Worm (Caenorhabditis elegans) whole organism, midembryonic: ENCODE measurements around the gene ctsa-1.2.

Source experiments
- cog-1 ChIP-seq: sonication (generic microtip); optimal IDR thresholded peaks from 2 replicates; lab custom pipeline; 2016; ENCODE audit warnings: missing genetic modification characterization, missing compliant biosample characterization
- flt-1 ChIP-seq: fragments of 200-800 bp; sonication (Bioruptor generic); IDR thresholded peaks from 2 replicates; pipeline ENCODE4 v1.3.6; 2022; ENCODE audit warnings: missing genetic modification characterization, missing compliant biosample characterization
- klf-2 ChIP-seq: fragments of 200-800 bp; sonication (Bioruptor generic); conservative IDR thresholded peaks from 2 replicates; pipeline ENCODE4 v1.3.6; 2022; ENCODE audit warnings: missing genetic modification reagents, missing genetic modification characterization, missing compliant biosample characterization
- med-1 ChIP-seq: sonication (generic microtip); optimal IDR thresholded peaks from 2 replicates; lab custom pipeline; 2017; ENCODE audit warnings: missing genetic modification characterization, mild to moderate bottlenecking, missing compliant biosample characterization, antibody characterized with exemption, missing genetic modification reagents; ENCODE audit not compliant: insufficient read depth
- ref-1 ChIP-seq: fragments of 200-800 bp; sonication (Bioruptor generic); conservative IDR thresholded peaks from 2 replicates; pipeline ENCODE4 v1.3.6; 2022; ENCODE audit warnings: missing genetic modification reagents, missing genetic modification characterization, missing compliant biosample characterization
- ztf-23 ChIP-seq: fragments of 200-800 bp; sonication (Bioruptor generic); IDR thresholded peaks from 2 replicates; pipeline ENCODE4 v1.3.6; 2022; ENCODE audit warnings: missing genetic modification reagents, missing genetic modification characterization, missing compliant biosample characterization

DNA sequence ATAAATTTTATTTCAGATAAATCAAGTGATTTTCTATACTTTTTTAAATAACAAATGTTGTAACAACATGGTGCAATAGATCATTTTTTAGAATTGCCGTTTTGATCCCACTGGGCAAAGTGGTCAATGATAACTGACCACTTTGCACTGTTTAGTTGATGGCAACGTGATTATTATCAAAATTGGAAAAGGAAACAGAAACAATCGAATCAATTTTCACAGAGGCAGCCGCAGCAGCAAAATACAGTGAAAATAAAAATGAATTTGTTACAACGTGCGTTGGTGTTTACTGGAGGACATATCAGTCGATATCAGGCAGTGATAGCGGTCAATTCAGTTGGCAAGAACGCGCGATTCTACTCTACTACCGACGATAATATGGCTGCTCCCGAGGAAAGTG lies 33.4 kb upstream of the ctsa-1.2 start, which contains the start of gene VF13D12L.3:
- no peak for TF ChIP-seq klf-2 (GFP tag; lab: Robert Waterston, UW)
- no peak for TF ChIP-seq flt-1 (GFP tag; lab: Robert Waterston, UW)
- TF ChIP-seq cog-1 (tag; lab: Kevin White, UChicago), result no peak
- no peak for TF ChIP-seq ztf-23
- no peak for TF ChIP-seq ref-1 (GFP tag; lab: Robert Waterston, UW)
- TF ChIP-seq med-1, result no peak
